Fruit fly (Drosophila melanogaster) whole organism, embryonic: Measurements from ENCODE around the gene Mtp.
A peak's percentile ranks its signal among the peaks of the same experiment; 100 is the strongest.

Source experiments
- Awh ChIP-seq: fragments of 200-800 bp; sonication (Bioruptor generic); IDR thresholded peaks from 2 replicates; pipeline ENCODE4, ENCODE4 v1.3.6; 2022; ENCODE audit warnings: missing biosample characterization, missing genetic modification characterization
- CG10431 ChIP-seq: fragments of 200-800 bp; sonication (Bioruptor generic); optimal IDR thresholded peaks from 3 replicates; lab custom pipeline; 2018; ENCODE audit warnings: missing biosample characterization, mild to moderate bottlenecking, missing genetic modification characterization
- CG10959 ChIP-seq: fragments of 200-800 bp; sonication (Bioruptor generic); IDR thresholded peaks from 2 replicates; pipeline ENCODE4 v1.3.6; 2022; ENCODE audit warnings: missing biosample characterization, missing genetic modification characterization
- CG11504 ChIP-seq: fragments of 200-800 bp; sonication (Bioruptor generic); optimal IDR thresholded peaks from 3 replicates; lab custom pipeline; 2019; ENCODE audit warnings: missing biosample characterization, mild to moderate bottlenecking, missing genetic modification characterization, moderate library complexity
- CG12104 ChIP-seq: fragments of 200-800 bp; sonication (Bioruptor generic); optimal IDR thresholded peaks from 3 replicates; lab custom pipeline; 2016; ENCODE audit warnings: missing biosample characterization, missing genetic modification characterization
- CG12155 ChIP-seq: fragments of 200-800 bp; sonication (Bioruptor generic); optimal IDR thresholded peaks from 3 replicates; lab custom pipeline; 2016; ENCODE audit warnings: missing biosample characterization, missing genetic modification characterization
- CG13624 ChIP-seq: fragments of 200-800 bp; sonication (Bioruptor generic); optimal IDR thresholded peaks from 2 replicates; lab custom pipeline; 2016; ENCODE audit warnings: missing biosample characterization, missing genetic modification characterization
- CG13894 ChIP-seq: fragments of 200-800 bp; sonication (Bioruptor generic); optimal IDR thresholded peaks from 3 replicates; lab custom pipeline; 2018; ENCODE audit warnings: missing biosample characterization, mild to moderate bottlenecking, missing genetic modification characterization, moderate library complexity
- CG14860 ChIP-seq: fragments of 200-800 bp; sonication (Bioruptor generic); IDR thresholded peaks from 3 replicates; pipeline ENCODE4 v1.3.6; 2022; ENCODE audit warnings: missing biosample characterization, missing genetic modification characterization; ENCODE audit not compliant: partially characterized antibody
- CG1647 ChIP-seq: fragments of 200-800 bp; sonication (Bioruptor generic); optimal IDR thresholded peaks from 3 replicates; lab custom pipeline; 2016; ENCODE audit warnings: missing biosample characterization, missing genetic modification characterization
- CG1792 ChIP-seq: fragments of 200-800 bp; sonication (Bioruptor generic); optimal IDR thresholded peaks from 2 replicates; lab custom pipeline; 2016; ENCODE audit warnings: missing biosample characterization, missing genetic modification characterization
- CG34224 ChIP-seq: fragments of 200-800 bp; sonication (Bioruptor generic); IDR thresholded peaks from 3 replicates; pipeline ENCODE4 v1.3.6; 2022; ENCODE audit warnings: missing biosample characterization, missing genetic modification characterization; ENCODE audit not compliant: partially characterized antibody
- CG4282 ChIP-seq: fragments of 200-800 bp; sonication (Bioruptor generic); optimal IDR thresholded peaks from 2 replicates; lab custom pipeline; 2016; ENCODE audit warnings: missing biosample characterization, missing genetic modification characterization
- CG6765 ChIP-seq: fragments of 200-800 bp; sonication (Bioruptor generic); optimal IDR thresholded peaks from 3 replicates; lab custom pipeline; 2017; ENCODE audit warnings: missing biosample characterization, mild to moderate bottlenecking, missing genetic modification characterization
- CG7928 ChIP-seq: fragments of 200-800 bp; sonication (Bioruptor generic); optimal IDR thresholded peaks from 2 replicates; lab custom pipeline; 2017; ENCODE audit warnings: missing biosample characterization, mild to moderate bottlenecking, missing genetic modification characterization
- CG8388 ChIP-seq: fragments of 200-800 bp; sonication (Bioruptor generic); optimal IDR thresholded peaks from 2 replicates; lab custom pipeline; 2019; ENCODE audit warnings: missing biosample characterization, mild to moderate bottlenecking, missing genetic modification characterization, moderate library complexity
- CG8944 ChIP-seq: fragments of 200-800 bp; sonication (Bioruptor generic); optimal IDR thresholded peaks from 3 replicates; lab custom pipeline; 2016; ENCODE audit warnings: missing biosample characterization, missing genetic modification characterization
- CG9817 ChIP-seq: fragments of 200-800 bp; sonication (Bioruptor generic); optimal IDR thresholded peaks from 2 replicates; lab custom pipeline; 2018; ENCODE audit warnings: missing biosample characterization, mild to moderate bottlenecking, missing genetic modification characterization, moderate library complexity
- Chrac-16 ChIP-seq: fragments of 200-800 bp; sonication (Bioruptor generic); optimal IDR thresholded peaks from 3 replicates; lab custom pipeline; 2016; ENCODE audit warnings: missing biosample characterization, missing genetic modification characterization
- CoRest ChIP-seq: fragments of 200-800 bp; sonication (Bioruptor generic); optimal IDR thresholded peaks from 3 replicates; lab custom pipeline; 2018; ENCODE audit warnings: missing biosample characterization, mild to moderate bottlenecking, missing genetic modification characterization, moderate library complexity
- CrebB ChIP-seq: fragments of 200-800 bp; sonication (Bioruptor generic); optimal IDR thresholded peaks from 3 replicates; lab custom pipeline; 2018; ENCODE audit warnings: missing biosample characterization, mild to moderate bottlenecking, missing genetic modification characterization
- Dbx ChIP-seq: fragments of 200-800 bp; sonication (Bioruptor generic); IDR thresholded peaks from 3 replicates; pipeline ENCODE4 v1.3.6; 2022; ENCODE audit warnings: missing biosample characterization, missing genetic modification characterization
- Hey ChIP-seq: fragments of 200-800 bp; sonication (Bioruptor generic); optimal IDR thresholded peaks from 3 replicates; lab custom pipeline; 2018; ENCODE audit warnings: missing biosample characterization, mild to moderate bottlenecking, missing genetic modification characterization
- Lhr ChIP-seq: fragments of 200-800 bp; sonication (Bioruptor generic); optimal IDR thresholded peaks from 3 replicates; lab custom pipeline; 2017; ENCODE audit warnings: mild to moderate bottlenecking, missing biosample characterization, missing genetic modification reagents, missing genetic modification characterization
- Nf-YB ChIP-seq: fragments of 200-800 bp; sonication (Bioruptor generic); optimal IDR thresholded peaks from 3 replicates; lab custom pipeline; 2019; ENCODE audit warnings: missing biosample characterization, mild to moderate bottlenecking, missing genetic modification characterization, moderate library complexity
- NfI ChIP-seq: fragments of 200-800 bp; sonication (Bioruptor generic); optimal IDR thresholded peaks from 3 replicates; lab custom pipeline; 2018; ENCODE audit warnings: missing biosample characterization, mild to moderate bottlenecking, missing genetic modification characterization, moderate library complexity
- Pdp1 ChIP-seq, 2 experiments: fragments of 200-800 bp; sonication (Bioruptor generic); optimal IDR thresholded peaks; 3 replicates each; lab custom pipeline; 2016; ENCODE audit warnings: missing biosample characterization in 2 of 2, missing genetic modification characterization in 2 of 2, mild to moderate bottlenecking in 1 of 2, moderate library complexity in 1 of 2
- Rfx ChIP-seq: fragments of 200-800 bp; sonication (Bioruptor generic); IDR thresholded peaks from 2 replicates; pipeline ENCODE4 v1.3.6; 2022; ENCODE audit warnings: missing biosample characterization, missing genetic modification characterization
- TFAM ChIP-seq: fragments of 200-800 bp; sonication (Bioruptor generic); optimal IDR thresholded peaks from 2 replicates; lab custom pipeline; 2017; ENCODE audit warnings: missing biosample characterization, missing genetic modification characterization, inconsistent platforms
- Usf ChIP-seq: fragments of 200-800 bp; sonication (Bioruptor generic); optimal IDR thresholded peaks from 2 replicates; lab custom pipeline; 2017; ENCODE audit warnings: missing genotype, missing biosample characterization, missing genetic modification characterization
- Vsx1 ChIP-seq: fragments of 200-800 bp; sonication (Bioruptor generic); optimal IDR thresholded peaks from 2 replicates; lab custom pipeline; 2017; ENCODE audit warnings: missing biosample characterization, mild to moderate bottlenecking, missing genetic modification characterization, missing genetic modification reagents
- ac ChIP-seq: fragments of 200-800 bp; sonication (Bioruptor generic); optimal IDR thresholded peaks from 3 replicates; lab custom pipeline; 2017; ENCODE audit warnings: missing biosample characterization, mild to moderate bottlenecking, missing genetic modification characterization
- bbx ChIP-seq: fragments of 200-800 bp; sonication (Bioruptor generic); IDR thresholded peaks from 2 replicates; pipeline ENCODE4 v1.3.6; 2022; ENCODE audit warnings: missing biosample characterization, missing genetic modification characterization; ENCODE audit not compliant: partially characterized antibody
- bcd ChIP-seq: fragments of 200-800 bp; sonication (Bioruptor generic); optimal IDR thresholded peaks from 2 replicates; lab custom pipeline; 2017; ENCODE audit warnings: missing biosample characterization, mild to moderate bottlenecking, missing genetic modification characterization
- cad ChIP-seq: fragments of >200 bp; optimal IDR thresholded peaks from 2 replicates; lab custom pipeline; 2017; ENCODE audit warnings: missing biosample characterization, missing genetic modification characterization
- caup ChIP-seq: fragments of 200-800 bp; sonication (Bioruptor generic); optimal IDR thresholded peaks from 3 replicates; lab custom pipeline; 2017; ENCODE audit warnings: missing biosample characterization, mild to moderate bottlenecking, missing genetic modification characterization, moderate library complexity; ENCODE audit not compliant: severe bottlenecking
- chn ChIP-seq: fragments of 200-800 bp; sonication (Bioruptor generic); optimal IDR thresholded peaks from 2 replicates; lab custom pipeline; 2016; ENCODE audit warnings: missing biosample characterization, missing genetic modification characterization
- corto ChIP-seq: fragments of 200-800 bp; sonication (Bioruptor generic); optimal IDR thresholded peaks from 2 replicates; lab custom pipeline; 2016; ENCODE audit warnings: missing biosample characterization, mild to moderate bottlenecking, missing genetic modification characterization, moderate library complexity
- eyg ChIP-seq: fragments of 200-800 bp; sonication (Bioruptor generic); optimal IDR thresholded peaks from 3 replicates; lab custom pipeline; 2016; ENCODE audit warnings: missing biosample characterization, missing genetic modification characterization
- gem ChIP-seq: fragments of 200-800 bp; sonication (Bioruptor generic); optimal IDR thresholded peaks from 2 replicates; lab custom pipeline; 2019; ENCODE audit warnings: missing biosample characterization, mild to moderate bottlenecking, missing genetic modification characterization, moderate library complexity
- gfzf ChIP-seq: fragments of 200-800 bp; sonication (Bioruptor generic); optimal IDR thresholded peaks from 2 replicates; lab custom pipeline; 2016; ENCODE audit warnings: missing biosample characterization, mild to moderate bottlenecking, missing genetic modification characterization, moderate library complexity
- her ChIP-seq: fragments of 200-800 bp; sonication (Bioruptor generic); optimal IDR thresholded peaks from 2 replicates; lab custom pipeline; 2016; ENCODE audit warnings: missing biosample characterization, missing genetic modification characterization
- nom ChIP-seq: fragments of 200-800 bp; sonication (Bioruptor generic); optimal IDR thresholded peaks from 2 replicates; lab custom pipeline; 2017; ENCODE audit warnings: missing biosample characterization, missing genetic modification characterization, mild to moderate bottlenecking, moderate library complexity, missing genetic modification reagents
- oc ChIP-seq: fragments of 200-800 bp; sonication (Bioruptor generic); optimal IDR thresholded peaks from 2 replicates; lab custom pipeline; 2018; ENCODE audit warnings: missing biosample characterization, mild to moderate bottlenecking, missing genetic modification characterization, moderate library complexity
- pfk ChIP-seq: fragments of 200-800 bp; sonication (Bioruptor generic); optimal IDR thresholded peaks from 2 replicates; lab custom pipeline; 2018; ENCODE audit warnings: missing biosample characterization, mild to moderate bottlenecking, missing genetic modification characterization, moderate library complexity
- pros ChIP-seq: fragments of 200-800 bp; sonication (Bioruptor generic); optimal IDR thresholded peaks from 3 replicates; lab custom pipeline; 2019; ENCODE audit warnings: missing biosample characterization, mild to moderate bottlenecking, missing genetic modification characterization, moderate library complexity
- run ChIP-seq: fragments of 200-800 bp; sonication (Bioruptor generic); optimal IDR thresholded peaks from 3 replicates; lab custom pipeline; 2018; ENCODE audit warnings: missing biosample characterization, mild to moderate bottlenecking, missing genetic modification characterization
- toy ChIP-seq: fragments of 200-800 bp; sonication (Bioruptor generic); IDR thresholded peaks from 2 replicates; pipeline ENCODE4 v1.3.6; 2022; ENCODE audit warnings: missing biosample characterization, missing genetic modification characterization
- tx ChIP-seq: fragments of 200-800 bp; sonication (Bioruptor generic); optimal IDR thresholded peaks from 2 replicates; lab custom pipeline; 2016; ENCODE audit warnings: missing biosample characterization, missing genetic modification characterization

Gene Mtp

DNA sequence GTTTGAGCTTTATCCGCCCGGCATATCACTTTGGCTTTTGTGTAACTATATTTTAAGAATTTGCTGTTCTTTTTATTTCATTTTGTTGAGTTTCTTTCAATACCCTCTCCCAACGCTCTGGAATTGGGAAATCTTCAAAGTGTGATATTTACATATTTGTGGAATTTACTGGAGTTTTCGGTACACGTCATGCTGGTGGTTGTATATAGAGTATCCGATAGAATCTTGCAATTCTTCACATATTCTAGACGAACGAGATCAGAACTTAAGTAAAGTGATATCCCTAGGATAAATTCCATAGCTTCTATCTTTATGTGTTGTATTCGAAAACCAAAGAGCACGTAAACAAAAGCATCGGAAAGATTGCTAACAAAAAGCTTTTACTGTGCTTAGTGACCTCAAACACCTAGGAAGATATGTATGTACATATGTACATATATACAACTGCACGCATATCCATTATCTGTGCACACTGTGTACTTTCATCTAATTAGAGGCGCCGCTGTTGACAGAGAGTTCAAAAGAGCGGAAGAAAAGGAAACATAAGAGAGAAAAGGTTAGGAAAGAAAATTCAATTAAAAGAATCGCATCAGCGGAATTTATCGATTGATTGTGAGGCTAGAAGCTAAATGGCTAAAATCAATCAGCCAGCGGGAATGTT lies 25.9 kb downstream of the Mtp start (continued):
- TF ChIP-seq caup (GFP tag; lab: Kevin White, UChicago), result peak; percentile 12
- TF ChIP-seq CG1647 (GFP tag; lab: Kevin White, UChicago), result no peak
- no peak for TF ChIP-seq eyg
- peak; percentile 46 for TF ChIP-seq NfI (GFP tag; lab: Kevin White, UChicago)
- no peak for TF ChIP-seq Usf
- peak; percentile 37 for TF ChIP-seq gem (tag; lab: Kevin White, UChicago)
- no peak for TF ChIP-seq Dbx (GFP tag; lab: Robert Waterston, UW)
- no peak for TF ChIP-seq Pdp1 (GFP tag; optimal IDR thresholded peaks at IDR 0.05; lab: Kevin White, UChicago)
- TF ChIP-seq nom, result no peak
- TF ChIP-seq CoRest, result no peak
- TF ChIP-seq CG12104 (GFP tag; lab: Kevin White, UChicago), result peak; percentile 35
- peak; percentile 80 for TF ChIP-seq CG10431
- no peak for TF ChIP-seq CG13894
- TF ChIP-seq corto (GFP tag; lab: Kevin White, UChicago), result no peak
- TF ChIP-seq CG10959 (GFP tag; lab: Robert Waterston, UW), result no peak
- TF ChIP-seq her (GFP tag; lab: Kevin White, UChicago), result no peak
- no peak for TF ChIP-seq CG34224 (GFP tag; lab: Robert Waterston, UW)
- peak; percentile 28 for TF ChIP-seq Nf-YB
- TF ChIP-seq CG8944 (GFP tag; lab: Kevin White, UChicago), result no peak
- no peak for TF ChIP-seq tx (GFP tag; lab: Kevin White, UChicago)
- no peak for TF ChIP-seq Rfx (GFP tag; lab: Robert Waterston, UW)
- TF ChIP-seq pros (GFP tag; lab: Kevin White, UChicago), result no peak
- TF ChIP-seq bcd (GFP tag; lab: Kevin White, UChicago), result no peak
- TF ChIP-seq gfzf (GFP tag; lab: Kevin White, UChicago), result no peak
- peak; percentile 76 for TF ChIP-seq Vsx1 (GFP tag; lab: Kevin White, UChicago)
- TF ChIP-seq run (tag; lab: Kevin White, UChicago), result peak; percentile 46
- no peak for TF ChIP-seq bbx (GFP tag; lab: Robert Waterston, UW)
- TF ChIP-seq CrebB (tag; lab: Kevin White, UChicago), result peak; percentile 69
- TF ChIP-seq Lhr, result peak; percentile 63
- peak; percentile 40 for TF ChIP-seq pfk (GFP tag; lab: Kevin White, UChicago)
- TF ChIP-seq TFAM (GFP tag; lab: Kevin White, UChicago), result no peak
- TF ChIP-seq CG1792 (GFP tag; lab: Kevin White, UChicago), result peak; percentile 26
- no peak for TF ChIP-seq Hey (tag; lab: Kevin White, UChicago)
- TF ChIP-seq CG11504 (tag; lab: Kevin White, UChicago), result peak; percentile 10
- no peak for TF ChIP-seq CG14860
- TF ChIP-seq CG4282 (GFP tag; lab: Kevin White, UChicago), result no peak
- TF ChIP-seq chn (GFP tag; lab: Kevin White, UChicago), result no peak
- no peak for TF ChIP-seq toy (GFP tag; lab: Robert Waterston, UW)
- TF ChIP-seq CG7928, result no peak
- TF ChIP-seq ac (GFP tag; lab: Kevin White, UChicago), result peak; percentile 32
- no peak for TF ChIP-seq cad (GFP tag; lab: Kevin White, UChicago)
- peak; percentile 76 for TF ChIP-seq Awh (GFP tag; lab: Robert Waterston, UW)
- no peak for TF ChIP-seq Chrac-16
- TF ChIP-seq oc, result peak; percentile 56
- TF ChIP-seq CG8388 (GFP tag; lab: Kevin White, UChicago), result no peak
- no peak for TF ChIP-seq CG13624
- TF ChIP-seq CG9817 (tag; lab: Kevin White, UChicago), result no peak
- no peak for TF ChIP-seq CG12155 (GFP tag; lab: Kevin White, UChicago)
- TF ChIP-seq CG6765 (GFP tag; lab: Kevin White, UChicago), result no peak
